Fruit fly (Drosophila melanogaster): Measurements from ENCODE around the gene daed.

Gene daed

dm6 chr2L:2177312-2177968 is 38.7 kb downstream of the daed start (continued):
- TF ChIP-seq vnd (GFP tag; IDR thresholded peaks at IDR 0.05; ENCODE audit: partially characterized antibody) (no peak), fu2 (GFP tag; optimal IDR thresholded peaks at IDR 0.05) (no peak), Hr3 (GFP tag; optimal IDR thresholded peaks at IDR 0.05) (no peak), CG17612 (GFP tag; IDR thresholded peaks at IDR 0.05) (no peak), CG3847 (GFP tag; IDR thresholded peaks at IDR 0.05) (0 out of 2 replicates have a peak, but pooled peaks have one; percentile 29), CG31365 (tag; optimal IDR thresholded peaks at IDR 0.05) (no peak), gem (tag; optimal IDR thresholded peaks at IDR 0.05) (peak; percentile 74), jigr1 (GFP tag; IDR thresholded peaks at IDR 0.05) (no peak), CG6272 (GFP tag; IDR thresholded peaks at IDR 0.05) (no peak), bcd (GFP tag; optimal IDR thresholded peaks at IDR 0.05) (peak; percentile 47), caup (GFP tag; optimal IDR thresholded peaks at IDR 0.05; ENCODE audit: severe bottlenecking) (peak; percentile 32), usp (GFP tag; optimal IDR thresholded peaks at IDR 0.05) (no peak), CG12236 (GFP tag; optimal IDR thresholded peaks at IDR 0.05) (peak; percentile 1), CG14050 (GFP tag; IDR thresholded peaks at IDR 0.05) (peak; percentile 45; the same call in 2 of the 3 replicates), kah (GFP tag; optimal IDR thresholded peaks at IDR 0.05) (no peak), YL-1 (GFP tag; optimal IDR thresholded peaks at IDR 0.05) (no peak), CG6689 (GFP tag; IDR thresholded peaks at IDR 0.05) (0 out of 2 replicates have a peak, but pooled peaks have one; percentile 25), lmd (GFP tag; IDR thresholded peaks at IDR 0.05) (peak; percentile 55), cad (GFP tag; optimal IDR thresholded peaks at IDR 0.05) (no peak), slbo (GFP tag; IDR thresholded peaks at IDR 0.05) (peak; percentile 72), CG14667 (GFP tag; IDR thresholded peaks at IDR 0.05) (no peak), GATAe (GFP tag; conservative IDR thresholded peaks at IDR 0.05) (no peak), Atf-2 (GFP tag; optimal IDR thresholded peaks at IDR 0.05) (peak; percentile 50), esg (GFP tag; conservative IDR thresholded peaks at IDR 0.05) (peak; percentile 23; the same call in 1 of the 2 replicates), CG12769 (tag; optimal IDR thresholded peaks at IDR 0.05) (no peak), CG8944 (GFP tag; optimal IDR thresholded peaks at IDR 0.05) (peak; percentile 35), CG9817 (tag; optimal IDR thresholded peaks at IDR 0.05) (peak; percentile 37), HmgD (GFP tag; optimal IDR thresholded peaks at IDR 0.05) (no peak), NC2α (GFP tag; optimal IDR thresholded peaks at IDR 0.05) (no peak), NK7.1 (GFP tag; optimal IDR thresholded peaks at IDR 0.05) (no peak), Bdp1 (GFP tag; optimal IDR thresholded peaks at IDR 0.05) (no peak), CG6791 (GFP tag; IDR thresholded peaks at IDR 0.05; ENCODE audit: partially characterized antibody) (no peak), bigmax (GFP tag; optimal IDR thresholded peaks at IDR 0.05) (no peak), zfh2 (GFP tag; optimal IDR thresholded peaks at IDR 0.05) (peak; percentile 40), repo (GFP tag; optimal IDR thresholded peaks at IDR 0.05) (no peak), CG17829 (tag; optimal IDR thresholded peaks at IDR 0.05) (peak; percentile 23), cas (GFP tag; IDR thresholded peaks at IDR 0.05) (no peak), sisA (GFP tag; IDR thresholded peaks at IDR 0.05) (peak; percentile 34; the same call in 1 of the 2 replicates), CG10462 (GFP tag; optimal IDR thresholded peaks at IDR 0.05) (no peak), CG43689 (GFP tag; IDR thresholded peaks at IDR 0.05) (no peak), en (GFP tag; optimal IDR thresholded peaks at IDR 0.05) (peak; percentile 31), sens (GFP tag) (peak; percentile 80), CG4617 (GFP tag; optimal IDR thresholded peaks at IDR 0.05; ENCODE audit: borderline replicate concordance) (peak; percentile 8), CG14860 (GFP tag; IDR thresholded peaks at IDR 0.05; ENCODE audit: partially characterized antibody) (no peak), CG6854 (GFP tag; optimal IDR thresholded peaks at IDR 0.05) (no peak), Sox100B (GFP tag; optimal IDR thresholded peaks at IDR 0.05) (peak; percentile 40), CG9932 (GFP tag; IDR thresholded peaks at IDR 0.05) (peak; percentile 70), CG10366 (GFP tag; IDR thresholded peaks at IDR 0.05) (no peak; the same call in 1 of the 2 replicates), Opbp (GFP tag; IDR thresholded peaks at IDR 0.05; ENCODE audit: partially characterized antibody) (no peak), CG12391 (tag; optimal IDR thresholded peaks at IDR 0.05) (peak; percentile 26), Abd-B (GFP tag; optimal IDR thresholded peaks at IDR 0.05) (no peak)
